Fruit fly (Drosophila melanogaster) whole organism, embryonic: ENCODE measurements around the gene CG7789.

Source experiments
- Atf3 ChIP-seq: fragments of 200-800 bp; sonication (Bioruptor generic); optimal IDR thresholded peaks from 3 replicates; lab custom pipeline; 2016; ENCODE audit warnings: missing biosample characterization, missing genetic modification characterization
- Blimp-1 ChIP-seq: fragments of 200-800 bp; sonication (Bioruptor generic); optimal IDR thresholded peaks from 3 replicates; lab custom pipeline; 2018; ENCODE audit warnings: missing biosample characterization, missing genetic modification characterization, mild to moderate bottlenecking, moderate library complexity, missing genetic modification reagents
- CG10267 ChIP-seq: fragments of 200-800 bp; sonication (Bioruptor generic); optimal IDR thresholded peaks from 2 replicates; lab custom pipeline; 2018; ENCODE audit warnings: missing biosample characterization, mild to moderate bottlenecking, missing genetic modification characterization, moderate library complexity
- CG10366 ChIP-seq: fragments of 200-800 bp; sonication (Bioruptor generic); IDR thresholded peaks from 2 replicates; pipeline ENCODE4 v1.3.6; 2022; ENCODE audit warnings: missing biosample characterization, missing genetic modification characterization
- CG11695 ChIP-seq: fragments of 200-800 bp; sonication (Bioruptor generic); IDR thresholded peaks from 3 replicates; pipeline ENCODE4 v1.3.6; 2022; ENCODE audit warnings: missing biosample characterization, missing genetic modification characterization
- CG12155 ChIP-seq: fragments of 200-800 bp; sonication (Bioruptor generic); optimal IDR thresholded peaks from 3 replicates; lab custom pipeline; 2016; ENCODE audit warnings: missing biosample characterization, missing genetic modification characterization
- CG12299 ChIP-seq: fragments of 200-800 bp; sonication (Bioruptor generic); optimal IDR thresholded peaks from 2 replicates; lab custom pipeline; 2018; ENCODE audit warnings: missing biosample characterization, mild to moderate bottlenecking, missing genetic modification characterization
- CG15696 ChIP-seq: fragments of 200-800 bp; sonication (Bioruptor generic); optimal IDR thresholded peaks from 2 replicates; lab custom pipeline; 2019; ENCODE audit warnings: missing biosample characterization, mild to moderate bottlenecking, missing genetic modification characterization, moderate library complexity
- CG1832 ChIP-seq: fragments of 200-800 bp; sonication (Bioruptor generic); optimal IDR thresholded peaks from 2 replicates; lab custom pipeline; 2017; ENCODE audit warnings: missing biosample characterization, mild to moderate bottlenecking, missing genetic modification characterization, inconsistent platforms
- CG2129 ChIP-seq: fragments of 200-800 bp; sonication (Bioruptor generic); IDR thresholded peaks from 2 replicates; pipeline ENCODE4 v1.3.6; 2022; ENCODE audit warnings: missing biosample characterization, missing genetic modification characterization; ENCODE audit not compliant: partially characterized antibody
- CG3995 ChIP-seq: fragments of 200-800 bp; sonication (Bioruptor generic); optimal IDR thresholded peaks from 3 replicates; lab custom pipeline; 2016; ENCODE audit warnings: missing biosample characterization, missing genetic modification characterization
- CG6254 ChIP-seq: fragments of 200-800 bp; sonication (Bioruptor generic); optimal IDR thresholded peaks from 3 replicates; lab custom pipeline; 2017; ENCODE audit warnings: mild to moderate bottlenecking, missing biosample characterization, missing genetic modification reagents, missing genetic modification characterization
- CG6654 ChIP-seq: fragments of 200-800 bp; sonication (Bioruptor generic); optimal IDR thresholded peaks from 2 replicates; lab custom pipeline; 2017; ENCODE audit warnings: missing biosample characterization, mild to moderate bottlenecking, missing genetic modification characterization
- CG7271 ChIP-seq: fragments of 200-800 bp; sonication (Bioruptor generic); optimal IDR thresholded peaks from 2 replicates; lab custom pipeline; 2018; ENCODE audit warnings: missing biosample characterization, mild to moderate bottlenecking, missing genetic modification characterization, moderate library complexity
- CrebB ChIP-seq: fragments of 200-800 bp; sonication (Bioruptor generic); optimal IDR thresholded peaks from 3 replicates; lab custom pipeline; 2018; ENCODE audit warnings: missing biosample characterization, mild to moderate bottlenecking, missing genetic modification characterization
- Dad ChIP-seq: fragments of 200-800 bp; sonication (Bioruptor generic); optimal IDR thresholded peaks from 3 replicates; lab custom pipeline; 2016; ENCODE audit warnings: missing biosample characterization, missing genetic modification characterization
- Ets97D ChIP-seq: fragments of 200-800 bp; sonication (Bioruptor generic); optimal IDR thresholded peaks from 3 replicates; lab custom pipeline; 2016; ENCODE audit warnings: missing biosample characterization, missing genetic modification characterization
- H2.0 ChIP-seq: fragments of 200-800 bp; sonication (Bioruptor generic); IDR thresholded peaks from 2 replicates; pipeline ENCODE4 v1.3.6; 2022; ENCODE audit warnings: missing biosample characterization, missing genetic modification characterization
- HLHmδ ChIP-seq: fragments of 200-800 bp; sonication (Bioruptor generic); optimal IDR thresholded peaks from 2 replicates; lab custom pipeline; 2018; ENCODE audit warnings: missing biosample characterization, mild to moderate bottlenecking, missing genetic modification characterization, moderate library complexity
- Max ChIP-seq: fragments of 200-800 bp; sonication (Bioruptor generic); optimal IDR thresholded peaks from 2 replicates; lab custom pipeline; 2016; ENCODE audit warnings: missing biosample characterization, mild to moderate bottlenecking, missing genetic modification characterization
- Neu2 ChIP-seq: fragments of 200-800 bp; sonication (Bioruptor generic); optimal IDR thresholded peaks from 3 replicates; lab custom pipeline; 2016; ENCODE audit warnings: missing biosample characterization, missing genetic modification characterization, borderline replicate concordance
- Oli ChIP-seq: fragments of 200-800 bp; sonication (Bioruptor generic); optimal IDR thresholded peaks from 2 replicates; lab custom pipeline; 2018; ENCODE audit warnings: missing biosample characterization, mild to moderate bottlenecking, missing genetic modification characterization, moderate library complexity
- Opbp ChIP-seq: fragments of 200-800 bp; sonication (Bioruptor generic); IDR thresholded peaks from 3 replicates; pipeline ENCODE4 v1.3.6; 2022; ENCODE audit warnings: missing biosample characterization, missing genetic modification characterization; ENCODE audit not compliant: partially characterized antibody
- Poxn ChIP-seq: fragments of 200-800 bp; sonication (Bioruptor generic); IDR thresholded peaks from 2 replicates; pipeline ENCODE4 v1.3.6; 2022; ENCODE audit warnings: missing biosample characterization, missing genetic modification characterization
- Rx ChIP-seq: fragments of 200-800 bp; sonication (Bioruptor generic); IDR thresholded peaks from 2 replicates; pipeline ENCODE4 v1.3.6; 2022; ENCODE audit warnings: missing biosample characterization, missing genetic modification characterization
- Sox100B ChIP-seq: fragments of 200-800 bp; sonication (Bioruptor generic); optimal IDR thresholded peaks from 3 replicates; lab custom pipeline; 2018; ENCODE audit warnings: missing biosample characterization, mild to moderate bottlenecking, missing genetic modification characterization
- Spps ChIP-seq: fragments of 200-800 bp; sonication (Bioruptor generic); optimal IDR thresholded peaks from 2 replicates; lab custom pipeline; 2018; ENCODE audit warnings: missing biosample characterization, mild to moderate bottlenecking, missing genetic modification characterization
- Usf ChIP-seq: fragments of 200-800 bp; sonication (Bioruptor generic); optimal IDR thresholded peaks from 2 replicates; lab custom pipeline; 2017; ENCODE audit warnings: missing genotype, missing biosample characterization, missing genetic modification characterization
- bcd ChIP-seq: fragments of 200-800 bp; sonication (Bioruptor generic); optimal IDR thresholded peaks from 2 replicates; lab custom pipeline; 2017; ENCODE audit warnings: missing biosample characterization, mild to moderate bottlenecking, missing genetic modification characterization
- bsh ChIP-seq, 2 experiments: fragments of 200-800 bp; sonication (Bioruptor generic); optimal IDR thresholded peaks; 2 replicates each; lab custom pipeline; 2017 to 2018; ENCODE audit warnings: mild to moderate bottlenecking in 2 of 2, missing biosample characterization in 2 of 2, missing genetic modification characterization in 2 of 2, moderate library complexity in 1 of 2
- cad ChIP-seq: fragments of >200 bp; optimal IDR thresholded peaks from 2 replicates; lab custom pipeline; 2017; ENCODE audit warnings: missing biosample characterization, missing genetic modification characterization
- crol ChIP-seq: fragments of 200-800 bp; sonication (Bioruptor generic); IDR thresholded peaks from 2 replicates; pipeline ENCODE4 v1.3.6; 2022; ENCODE audit warnings: missing biosample characterization, missing genetic modification characterization
- dysf ChIP-seq: fragments of 200-800 bp; sonication (Bioruptor generic); IDR thresholded peaks from 3 replicates; pipeline ENCODE4 v1.3.6; 2022; ENCODE audit warnings: missing biosample characterization, missing genetic modification characterization
- fru ChIP-seq: fragments of >200 bp; optimal IDR thresholded peaks from 2 replicates; lab custom pipeline; 2017
- gt ChIP-seq: fragments of 200-800 bp; sonication (Bioruptor generic); IDR thresholded peaks from 2 replicates; pipeline ENCODE4 v1.3.6; 2022; ENCODE audit warnings: missing biosample characterization, missing genetic modification characterization
- hth ChIP-seq: fragments of >200 bp; optimal IDR thresholded peaks from 2 replicates; lab custom pipeline; 2017; ENCODE audit warnings: inconsistent platforms
- insv ChIP-seq, 2 experiments: fragments of 200-800 bp; sonication (Bioruptor generic); optimal IDR thresholded peaks; 3 replicates each; lab custom pipeline; 2016 to 2018; ENCODE audit warnings: missing biosample characterization in 2 of 2, missing genetic modification characterization in 2 of 2
- lbe ChIP-seq: fragments of 200-800 bp; sonication (Bioruptor generic); optimal IDR thresholded peaks from 2 replicates; lab custom pipeline; 2016; ENCODE audit warnings: missing biosample characterization, mild to moderate bottlenecking, missing genetic modification characterization
- lov ChIP-seq, 2 experiments: fragments of 200-800 bp in 1 of 2; fragments of >200 bp in 1 of 2; sonication (Bioruptor generic) in 1 of 2; IDR thresholded peaks in 1 of 2; optimal IDR thresholded peaks in 1 of 2; 2 replicates in 1 of 2; 3 replicates in 1 of 2; pipeline versions ENCODE4 v1.3.6 to Lab custom; 2017 to 2022; ENCODE audit warnings: missing biosample characterization in 1 of 2, missing genetic modification characterization in 1 of 2
- mam ChIP-seq: fragments of 200-800 bp; sonication (Bioruptor generic); optimal IDR thresholded peaks from 3 replicates; lab custom pipeline; 2016; ENCODE audit warnings: missing biosample characterization, missing genetic modification characterization
- nom ChIP-seq: fragments of 200-800 bp; sonication (Bioruptor generic); optimal IDR thresholded peaks from 2 replicates; lab custom pipeline; 2017; ENCODE audit warnings: missing biosample characterization, missing genetic modification characterization, mild to moderate bottlenecking, moderate library complexity, missing genetic modification reagents
- p53 ChIP-seq: fragments of 200-800 bp; sonication (Bioruptor generic); optimal IDR thresholded peaks from 2 replicates; lab custom pipeline; 2016; ENCODE audit warnings: missing biosample characterization, missing genetic modification characterization
- pzg ChIP-seq: fragments of 200-800 bp; sonication (Bioruptor generic); optimal IDR thresholded peaks from 3 replicates; lab custom pipeline; 2018; ENCODE audit warnings: missing biosample characterization, mild to moderate bottlenecking, missing genetic modification characterization, moderate library complexity
- sc ChIP-seq, 3 experiments: fragments of >200 bp in 2 of 3; fragments of 200-800 bp in 1 of 3; sonication (Bioruptor generic) in 1 of 3; optimal IDR thresholded peaks; 2 replicates in 2 of 3; 3 replicates in 1 of 3; lab custom pipeline; 2017; ENCODE audit warnings: mild to moderate bottlenecking in 1 of 3, missing biosample characterization in 1 of 3, missing genetic modification characterization in 1 of 3, missing genetic modification reagents in 1 of 3
- sr ChIP-seq: fragments of 200-800 bp; sonication (Bioruptor generic); IDR thresholded peaks from 3 replicates; pipeline ENCODE4 v1.3.6; 2022; ENCODE audit warnings: missing biosample characterization, missing genetic modification characterization
- stc ChIP-seq: fragments of 200-800 bp; sonication (Bioruptor generic); IDR thresholded peaks from 2 replicates; pipeline ENCODE4 v1.3.6; 2022; ENCODE audit warnings: missing biosample characterization, missing genetic modification characterization
- tx ChIP-seq: fragments of 200-800 bp; sonication (Bioruptor generic); optimal IDR thresholded peaks from 2 replicates; lab custom pipeline; 2016; ENCODE audit warnings: missing biosample characterization, missing genetic modification characterization
- vnd ChIP-seq: fragments of 200-800 bp; sonication (Bioruptor generic); IDR thresholded peaks from 3 replicates; pipeline ENCODE4 v1.3.6; 2022; ENCODE audit warnings: missing biosample characterization, missing genetic modification characterization; ENCODE audit not compliant: partially characterized antibody
- yki ChIP-seq: fragments of >200 bp; optimal IDR thresholded peaks from 3 replicates; lab custom pipeline; 2018
- zf30C ChIP-seq: fragments of 200-800 bp; sonication (Bioruptor generic); optimal IDR thresholded peaks from 3 replicates; lab custom pipeline; 2018; ENCODE audit warnings: missing biosample characterization, mild to moderate bottlenecking, missing genetic modification characterization

The CG7789 gene

dm6 chr3R:29772795-29773331 lies 30.1 kb upstream of the CG7789 start (continued):
- TF ChIP-seq stc (GFP tag; lab: Robert Waterston, UW), result peak; percentile 31; the same call in 1 of the 2 replicates
- TF ChIP-seq Ets97D (GFP tag; lab: Kevin White, UChicago), result no peak
- TF ChIP-seq crol (GFP tag; lab: Robert Waterston, UW), result peak; percentile 99
- no peak for TF ChIP-seq Sox100B (GFP tag; lab: Kevin White, UChicago)
- TF ChIP-seq CG2129 (GFP tag; lab: Robert Waterston, UW), result no peak
- TF ChIP-seq CG15696, result no peak
- TF ChIP-seq sr (GFP tag; lab: Robert Waterston, UW), result peak; percentile 82
- TF ChIP-seq lov (optimal IDR thresholded peaks at IDR 0.05; lab: Kevin White, UChicago), result no peak
- no peak for TF ChIP-seq lov (GFP tag; IDR thresholded peaks at IDR 0.05; lab: Robert Waterston, UW)
- TF ChIP-seq H2.0 (GFP tag; lab: Robert Waterston, UW), result no peak
- TF ChIP-seq p53 (GFP tag; lab: Kevin White, UChicago), result no peak
- TF ChIP-seq Max (GFP tag; lab: Kevin White, UChicago), result no peak
- TF ChIP-seq dysf (GFP tag; lab: Robert Waterston, UW), result no peak
- no peak for TF ChIP-seq Neu2
- no peak for TF ChIP-seq CG10366 (GFP tag; lab: Robert Waterston, UW)
- no peak for TF ChIP-seq hth (lab: Kevin White, UChicago)
- TF ChIP-seq mam (GFP tag; lab: Kevin White, UChicago), result no peak
- TF ChIP-seq CG12299, result no peak
- peak; percentile 40 for TF ChIP-seq CrebB (tag; lab: Kevin White, UChicago)
- TF ChIP-seq lbe, result no peak
- TF ChIP-seq CG3995 (GFP tag; lab: Kevin White, UChicago), result no peak
- TF ChIP-seq CG7271 (tag; lab: Kevin White, UChicago), result no peak
- TF ChIP-seq CG11695 (GFP tag; lab: Robert Waterston, UW), result 0 out of 3 replicates have a peak, but pooled peaks have one; percentile 23
- no peak for TF ChIP-seq Oli
- peak; percentile 11 for TF ChIP-seq pzg
- TF ChIP-seq HLHmδ (GFP tag; lab: Kevin White, UChicago), result no peak
- TF ChIP-seq nom (GFP tag; lab: Kevin White, UChicago), result peak; percentile 75
- peak; percentile 83 for TF ChIP-seq yki (lab: Kevin White, UChicago)
- TF ChIP-seq Blimp-1 (GFP tag; lab: Kevin White, UChicago), result peak; percentile 62
- TF ChIP-seq Atf3 (GFP tag; lab: Kevin White, UChicago), result no peak
- TF ChIP-seq Usf (GFP tag; lab: Kevin White, UChicago), result no peak
- TF ChIP-seq CG1832 (GFP tag; lab: Kevin White, UChicago), result peak; percentile 99
- peak in 1 of 2 experiments; percentile 40 for TF ChIP-seq bsh (GFP tag; optimal IDR thresholded peaks at IDR 0.05; lab: Kevin White, UChicago)
- TF ChIP-seq CG6654, result no peak
- TF ChIP-seq insv (GFP tag; optimal IDR thresholded peaks at IDR 0.05; lab: Kevin White, UChicago), result no peak
- TF ChIP-seq Opbp, result no peak; the same call in 2 of the 3 replicates
- TF ChIP-seq cad, result no peak
- no peak for TF ChIP-seq Spps
- no peak for TF ChIP-seq sc (optimal IDR thresholded peaks at IDR 0.05; lab: Kevin White, UChicago)
- TF ChIP-seq sc (GFP tag; optimal IDR thresholded peaks at IDR 0.05; lab: Kevin White, UChicago), result no peak
- TF ChIP-seq zf30C (GFP tag; lab: Kevin White, UChicago), result no peak
- no peak for TF ChIP-seq bcd
- TF ChIP-seq Rx (GFP tag; lab: Robert Waterston, UW), result 0 out of 2 replicates have a peak, but pooled peaks have one; percentile 9
- no peak for TF ChIP-seq fru (lab: Kevin White, UChicago)
- TF ChIP-seq CG10267, result no peak
- no peak for TF ChIP-seq Dad (GFP tag; lab: Kevin White, UChicago)
- TF ChIP-seq gt, result no peak
- no peak for TF ChIP-seq tx (GFP tag; lab: Kevin White, UChicago)
- TF ChIP-seq CG6254 (GFP tag; lab: Kevin White, UChicago), result peak; percentile 23
- no peak for TF ChIP-seq CG12155 (GFP tag; lab: Kevin White, UChicago)
- no peak for TF ChIP-seq Poxn
- TF ChIP-seq vnd (GFP tag; lab: Robert Waterston, UW), result no peak
